Worm (Caenorhabditis elegans): ENCODE data around the gene lido-7.

lido-7 gene

ce11 chrII:2962531-2963164, 25.5 kb upstream of the lido-7 start (continued):
- peak; percentile 69 for TF ChIP-seq unc-86 (tag; optimal IDR thresholded peaks at IDR 0.05)
- no peak for TF ChIP-seq nhr-84 (tag; optimal IDR thresholded peaks at IDR 0.05)
- no peak for TF ChIP-seq fkh-4 (tag; optimal IDR thresholded peaks at IDR 0.05; ENCODE audit: borderline replicate concordance)
- no peak for TF ChIP-seq xbp-1 (tag; optimal IDR thresholded peaks at IDR 0.05)
- TF ChIP-seq ama-1 (optimal IDR thresholded peaks at IDR 0.05), result no peak
- TF ChIP-seq efl-3 (GFP tag; optimal IDR thresholded peaks at IDR 0.05), result no peak
- no peak for TF ChIP-seq egl-27 (tag; optimal IDR thresholded peaks at IDR 0.05)
- TF ChIP-seq ces-1 (GFP tag; optimal IDR thresholded peaks at IDR 0.05), result peak; percentile 6
- peak; percentile 38 for TF ChIP-seq tbx-2 (tag; optimal IDR thresholded peaks at IDR 0.05)
- TF ChIP-seq snpc-4 (tag; optimal IDR thresholded peaks at IDR 0.05), result no peak
- TF ChIP-seq nhr-19 (GFP tag; conservative IDR thresholded peaks at IDR 0.05), result no peak
- no peak for TF ChIP-seq unc-30 (tag; optimal IDR thresholded peaks at IDR 0.05)
- no peak for TF ChIP-seq unc-130 (tag; optimal IDR thresholded peaks at IDR 0.05)
- no peak for TF ChIP-seq elt-3 (tag; optimal IDR thresholded peaks at IDR 0.05)
- peak; percentile 3 to 66 (median 16) for TF ChIP-seq ceh-82 (tag; optimal IDR thresholded peaks at IDR 0.05)
- no peak for TF ChIP-seq ets-5 (GFP tag; IDR thresholded peaks at IDR 0.05)
- peak in 1 of 2 experiments; percentile 31 for TF ChIP-seq lin-35 (GFP tag; optimal IDR thresholded peaks at IDR 0.05)
- TF ChIP-seq lir-3 (tag; optimal IDR thresholded peaks at IDR 0.05; ENCODE audit: poor library complexity), result no peak
- no peak for TF ChIP-seq nhr-28 (tag; optimal IDR thresholded peaks at IDR 0.05)
- no peak for TF ChIP-seq nhr-77 (tag; optimal IDR thresholded peaks at IDR 0.05)
- no peak for TF ChIP-seq irx-1 (tag; optimal IDR thresholded peaks at IDR 0.05)
- TF ChIP-seq fkh-8 (tag; optimal IDR thresholded peaks at IDR 0.05), result peak; percentile 29
- no peak for TF ChIP-seq snu-23 (GFP tag; optimal IDR thresholded peaks at IDR 0.05)
- TF ChIP-seq mab-9 (GFP tag; IDR thresholded peaks at IDR 0.05), result 0 out of 2 replicates have a peak, but pooled peaks have one; percentile 32
- TF ChIP-seq aha-1 (tag; optimal IDR thresholded peaks at IDR 0.05), result no peak
- TF ChIP-seq pag-3 (tag; optimal IDR thresholded peaks at IDR 0.05; ENCODE audit: borderline replicate concordance, insufficient read depth), result no peak
- TF ChIP-seq nhr-237 (tag; optimal IDR thresholded peaks at IDR 0.05), result no peak
- peak; percentile 32 to 38 for TF ChIP-seq efl-1 (optimal IDR thresholded peaks at IDR 0.05)
- no peak for TF ChIP-seq efl-1 (GFP tag; optimal IDR thresholded peaks at IDR 0.05 in 1 of 2)
- no peak for TF ChIP-seq mef-2 (tag; optimal IDR thresholded peaks at IDR 0.05)
- TF ChIP-seq rnt-1 (tag; optimal IDR thresholded peaks at IDR 0.05), result no peak
- no peak for TF ChIP-seq unc-98 (GFP tag; IDR thresholded peaks at IDR 0.05)
- TF ChIP-seq zag-1 (tag; optimal IDR thresholded peaks at IDR 0.05), result no peak
- no peak for TF ChIP-seq egl-13 (tag; optimal IDR thresholded peaks at IDR 0.05)
- TF ChIP-seq lin-14 (GFP tag; optimal IDR thresholded peaks at IDR 0.05), result peak; percentile 93
- no peak for TF ChIP-seq C04F5.9 (tag; optimal IDR thresholded peaks at IDR 0.05)
- TF ChIP-seq ceh-88 (GFP tag; IDR thresholded peaks at IDR 0.05), result no peak
- peak; percentile 40; the same call in 1 of the 2 replicates for TF ChIP-seq isw-1 (GFP tag; IDR thresholded peaks at IDR 0.05)
- TF ChIP-seq jun-1 (tag; optimal IDR thresholded peaks at IDR 0.05), result no peak
- TF ChIP-seq C16A3.4 (tag; optimal IDR thresholded peaks at IDR 0.05), result no peak
- no peak for TF ChIP-seq alr-1 (tag; optimal IDR thresholded peaks at IDR 0.05; ENCODE audit: borderline replicate concordance)
- no peak for TF ChIP-seq nhr-71 (tag; optimal IDR thresholded peaks at IDR 0.05)
- peak; percentile 85 for TF ChIP-seq fkh-10 (GFP tag; optimal IDR thresholded peaks at IDR 0.05)
- no peak for TF ChIP-seq elt-2 (tag; optimal IDR thresholded peaks at IDR 0.05)
- no peak for TF ChIP-seq blmp-1 (tag; optimal IDR thresholded peaks at IDR 0.05)
- TF ChIP-seq nhr-85 (tag), result no peak
- TF ChIP-seq ceh-63 (GFP tag; optimal IDR thresholded peaks at IDR 0.05), result no peak
- TF ChIP-seq pqm-1 (tag; optimal IDR thresholded peaks at IDR 0.05), result no peak
- TF ChIP-seq nhr-20 (tag; optimal IDR thresholded peaks at IDR 0.05), result peak; percentile 71
- no peak for TF ChIP-seq nhr-12 (tag; optimal IDR thresholded peaks at IDR 0.05)
- TF ChIP-seq ceh-8 (GFP tag; optimal IDR thresholded peaks at IDR 0.05), result peak; percentile 36
- TF ChIP-seq hpl-2 (GFP tag; optimal IDR thresholded peaks at IDR 0.05), result no peak
- no peak for TF ChIP-seq zip-4 (GFP tag; optimal IDR thresholded peaks at IDR 0.05)

Measured in whole organism, L1 larva.